Worm (Caenorhabditis elegans) whole organism, early embryonic: ENCODE data around the gene F01D5.10.

Experiments
- B0310.2 ChIP-seq: sonication (generic microtip); optimal IDR thresholded peaks from 2 replicates; lab custom pipeline; 2016; ENCODE audit warnings: mild to moderate bottlenecking, missing genetic modification characterization, missing compliant biosample characterization
- F13C5.2 ChIP-seq: sonication (generic microtip); optimal IDR thresholded peaks from 2 replicates; lab custom pipeline; 2017; ENCODE audit warnings: mild to moderate bottlenecking, missing genetic modification characterization, inconsistent platforms, missing compliant biosample characterization
- aly-1 ChIP-seq: sonication (generic microtip); optimal IDR thresholded peaks from 2 replicates; lab custom pipeline; 2016; ENCODE audit warnings: missing genetic modification characterization, missing compliant biosample characterization
- ama-1 ChIP-seq: fragments of 150-350 bp; optimal IDR thresholded peaks from 2 replicates; lab custom pipeline; 2014
- ets-7 ChIP-seq: sonication (generic microtip); optimal IDR thresholded peaks from 2 replicates; lab custom pipeline; 2016; ENCODE audit warnings: missing genotype, missing genetic modification characterization, missing compliant biosample characterization
- flt-1 ChIP-seq: fragments of 200-800 bp; sonication (Bioruptor generic); IDR thresholded peaks from 2 replicates; pipeline ENCODE4 v1.3.6; 2022; ENCODE audit warnings: missing genetic modification characterization, missing compliant biosample characterization
- hmbx-1 ChIP-seq: sonication (generic microtip); optimal IDR thresholded peaks from 2 replicates; lab custom pipeline; 2016; ENCODE audit warnings: mild to moderate bottlenecking, missing genetic modification characterization, missing compliant biosample characterization
- hmg-4 ChIP-seq: fragments of 200-800 bp; sonication (Bioruptor generic); optimal IDR thresholded peaks from 2 replicates; lab custom pipeline; 2018; ENCODE audit warnings: mild to moderate bottlenecking, missing genetic modification characterization, missing compliant biosample characterization
- hnd-1 ChIP-seq: sonication (generic microtip); optimal IDR thresholded peaks from 2 replicates; lab custom pipeline; 2016; ENCODE audit warnings: missing genetic modification characterization, missing compliant biosample characterization
- scrt-1 ChIP-seq: fragments of 200-800 bp; sonication (Bioruptor generic); IDR thresholded peaks from 2 replicates; pipeline ENCODE4 v1.3.6; 2022; ENCODE audit warnings: missing genetic modification characterization, missing compliant biosample characterization
- tbx-11 ChIP-seq: fragments of 200-800 bp; sonication (Bioruptor generic); IDR thresholded peaks from 2 replicates; pipeline ENCODE4 v1.3.6; 2022; ENCODE audit warnings: missing genetic modification characterization, missing compliant biosample characterization
- tbx-37 ChIP-seq: fragments of 200-800 bp; sonication (Bioruptor generic); conservative IDR thresholded peaks from 2 replicates; pipeline ENCODE4 v1.3.6; 2022; ENCODE audit warnings: missing genetic modification reagents, missing genetic modification characterization, missing compliant biosample characterization
- tra-4 ChIP-seq: sonication (generic microtip); optimal IDR thresholded peaks from 2 replicates; lab custom pipeline; 2017; ENCODE audit warnings: missing genetic modification characterization, missing compliant biosample characterization

ce11 chrII:14002200-14002599, 18.9 kb downstream of the F01D5.10 start, which contains the start of gene F01D5.5:
- TF ChIP-seq hmg-4 (no peak), tra-4 (tag; lab: Kevin White, UChicago) (no peak), F13C5.2 (tag; lab: Kevin White, UChicago) (no peak), flt-1 (GFP tag; lab: Robert Waterston, UW) (no peak), tbx-37 (GFP tag; lab: Robert Waterston, UW) (no peak), aly-1 (tag; lab: Kevin White, UChicago) (no peak), ets-7 (no peak), ama-1 (lab: Kevin White, UChicago) (no peak), tbx-11 (GFP tag; lab: Robert Waterston, UW) (no peak), hnd-1 (tag; lab: Kevin White, UChicago) (no peak), scrt-1 (GFP tag; lab: Robert Waterston, UW) (no peak), hmbx-1 (tag; lab: Kevin White, UChicago) (no peak), B0310.2 (tag; lab: Kevin White, UChicago) (no peak)
